Worm (Caenorhabditis elegans) whole organism, young adult: ENCODE measurements around the gene nep-10.

Experiments
- nhr-27 ChIP-seq: fragments of 200-800 bp; sonication (Bioruptor generic); optimal IDR thresholded peaks from 2 replicates; lab custom pipeline; 2018; ENCODE audit warnings: mild to moderate bottlenecking, missing genetic modification characterization, moderate library complexity, missing compliant biosample characterization
- tlf-1 ChIP-seq: fragments of 200-800 bp; sonication (Bioruptor generic); optimal IDR thresholded peaks from 2 replicates; lab custom pipeline; 2018; ENCODE audit warnings: mild to moderate bottlenecking, missing genetic modification characterization, missing compliant biosample characterization
- unc-62 ChIP-seq: fragments of 150-350 bp; optimal IDR thresholded peaks from 2 replicates; lab custom pipeline; 2014; ENCODE audit warnings: missing biosample characterization, missing genetic modification reagents, missing genetic modification characterization
- zim-3 ChIP-seq: sonication (generic microtip); optimal IDR thresholded peaks from 2 replicates; lab custom pipeline; 2017; ENCODE audit warnings: mild to moderate bottlenecking, missing genetic modification characterization, moderate library complexity, missing compliant biosample characterization

DNA sequence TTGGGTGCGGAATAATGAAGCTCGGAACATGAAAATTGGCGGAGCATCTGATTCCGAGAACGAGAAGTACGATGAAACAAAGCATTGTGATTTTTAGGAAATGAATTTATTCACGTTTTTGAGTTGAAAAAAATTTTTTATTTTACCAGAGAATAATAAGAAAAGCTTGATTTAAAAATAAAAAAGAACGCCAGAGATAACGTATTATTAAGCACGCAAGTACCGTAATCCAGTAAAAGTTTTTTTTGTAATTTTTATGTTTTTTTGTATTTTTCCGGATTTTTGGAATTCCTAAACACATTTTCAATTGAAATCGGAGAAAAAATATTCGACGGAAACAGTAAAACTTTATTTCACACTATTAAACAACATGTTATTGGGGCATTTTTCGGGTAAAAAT lies 40.4 kb upstream of the nep-10 start, which contains the start of gene C16C8.22:
- no peak for TF ChIP-seq tlf-1 (GFP tag; lab: Kevin White, UChicago)
- TF ChIP-seq zim-3 (tag; lab: Kevin White, UChicago): no peak
- no peak for TF ChIP-seq unc-62
- TF ChIP-seq nhr-27 (tag; lab: Kevin White, UChicago): no peak
